ENCODE assay signal across 2 worm cellular contexts in the genomic region with DNA sequence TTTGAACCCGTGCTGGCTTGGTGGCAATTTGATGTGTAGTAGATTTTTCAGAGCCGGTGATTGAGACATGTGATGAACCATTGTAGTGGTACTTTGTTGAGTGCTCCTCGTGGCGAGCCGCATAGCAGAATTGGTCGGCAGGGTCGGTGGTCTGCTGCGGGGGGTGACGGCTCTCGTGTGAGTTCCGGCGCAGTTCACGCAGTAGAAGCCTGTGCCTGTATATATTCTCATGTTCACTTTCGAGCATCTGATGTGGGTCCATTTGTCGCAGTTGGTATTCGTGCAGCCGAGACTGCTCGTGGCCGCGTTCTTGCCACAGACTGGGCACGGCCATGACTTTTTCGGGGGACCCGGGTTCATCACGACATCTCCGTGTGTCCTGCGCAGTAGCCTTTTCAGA.
TF ChIP-seq lines count a peak whose summit lies in the region.

No protein-coding gene starts in this region.

TF ChIP-seq in whole organism, L4 larva, 104 proteins besides CTCF, POLR2A, EP300 and RAD21:
- TF ChIP-seq dve-1 (tag; optimal IDR thresholded peaks at IDR 0.05; lab: Kevin White, UChicago; ENCODE audit: insufficient read depth), result no peak
- peak; percentile 62 for TF ChIP-seq set-16 (GFP tag; IDR thresholded peaks at IDR 0.05; lab: Robert Waterston, UW)

TF ChIP-seq in whole organism, young adult, 124 proteins besides CTCF, POLR2A, EP300 and RAD21:
- TF ChIP-seq zfh-2 (GFP tag; conservative IDR thresholded peaks at IDR 0.05; lab: Robert Waterston, UW) (peak; percentile 67), ceh-27 (GFP tag; optimal IDR thresholded peaks at IDR 0.05; lab: Kevin White, UChicago) (no peak), nhr-80 (tag; optimal IDR thresholded peaks at IDR 0.05; lab: Kevin White, UChicago) (no peak), atf-7 (tag; optimal IDR thresholded peaks at IDR 0.05; lab: Kevin White, UChicago) (no peak), F39B2.1 (GFP tag; IDR thresholded peaks at IDR 0.05; lab: Robert Waterston, UW) (no peak), mxl-1 (tag; optimal IDR thresholded peaks at IDR 0.05; lab: Kevin White, UChicago) (no peak), snpc-1.1 (tag; optimal IDR thresholded peaks at IDR 0.05; lab: Kevin White, UChicago; ENCODE audit: insufficient read depth) (no peak), zim-3 (tag; optimal IDR thresholded peaks at IDR 0.05; lab: Kevin White, UChicago) (no peak)
